Fruit fly (Drosophila melanogaster) whole organism, adult: ENCODE results near the gene Vha13.
A peak's percentile ranks its signal among the peaks of the same experiment; 100 is the strongest.

Experiments
- cnc ChIP-seq, 2 experiments: fragments of >200 bp; optimal IDR thresholded peaks; 2 replicates each; lab custom pipeline; 2017
- kay ChIP-seq: fragments of 200-800 bp; sonication (Bioruptor generic); peaks from one replicate; lab custom pipeline; 2016; ENCODE audit warnings: missing biosample characterization, missing genetic modification characterization, borderline replicate concordance
- ovo ChIP-seq: fragments of 200-800 bp; sonication (Bioruptor generic); optimal IDR thresholded peaks from 2 replicates; lab custom pipeline; 2016; ENCODE audit warnings: missing biosample characterization, missing genetic modification characterization
- toe ChIP-seq: fragments of 200-800 bp; sonication (Bioruptor generic); optimal IDR thresholded peaks from 2 replicates; lab custom pipeline; 2016; ENCODE audit warnings: missing biosample characterization, missing genetic modification characterization

DNA sequence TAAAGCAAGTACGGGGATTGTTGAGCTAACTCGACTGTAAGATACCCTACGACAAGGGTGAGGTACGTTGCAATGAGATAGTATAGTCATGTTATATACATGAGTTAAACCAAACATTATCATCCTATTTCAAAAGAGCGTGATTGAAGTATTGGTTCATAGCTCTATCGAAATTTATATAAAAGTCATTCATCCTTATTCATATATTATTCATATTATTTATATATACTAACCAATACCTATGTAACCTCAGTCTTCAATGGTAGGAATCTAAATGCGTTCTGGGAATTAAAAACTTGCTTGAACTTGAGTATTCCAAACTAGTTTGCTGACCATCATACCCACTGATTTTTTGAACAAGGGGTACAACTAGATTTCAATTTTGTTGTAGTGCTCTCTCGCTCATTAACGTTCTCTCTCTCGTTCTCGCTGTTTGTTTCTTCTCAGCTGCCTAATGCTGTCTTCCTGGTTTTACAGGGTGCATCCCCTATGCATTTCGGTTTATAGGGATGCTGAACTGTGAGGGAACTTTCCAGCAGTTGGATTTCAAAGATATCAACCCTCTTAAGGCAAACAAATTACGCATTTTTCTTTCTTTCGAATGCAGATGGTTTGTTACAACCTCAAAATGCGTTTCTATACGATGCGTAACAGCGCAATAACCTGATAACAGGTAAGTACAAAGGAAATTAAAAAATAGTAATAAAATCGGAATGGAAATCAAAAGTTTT is 16.2 kb downstream of the Vha13 start:
- TF ChIP-seq toe (GFP tag; lab: Kevin White, UChicago) (no peak), cnc (optimal IDR thresholded peaks at IDR 0.05; lab: Kevin White, UChicago) (no peak), ovo (GFP tag; lab: Kevin White, UChicago) (no peak), kay (peak; percentile 23)
